Worm (Caenorhabditis elegans): Measurements from ENCODE around the gene Y39G8C.2.

DNA sequence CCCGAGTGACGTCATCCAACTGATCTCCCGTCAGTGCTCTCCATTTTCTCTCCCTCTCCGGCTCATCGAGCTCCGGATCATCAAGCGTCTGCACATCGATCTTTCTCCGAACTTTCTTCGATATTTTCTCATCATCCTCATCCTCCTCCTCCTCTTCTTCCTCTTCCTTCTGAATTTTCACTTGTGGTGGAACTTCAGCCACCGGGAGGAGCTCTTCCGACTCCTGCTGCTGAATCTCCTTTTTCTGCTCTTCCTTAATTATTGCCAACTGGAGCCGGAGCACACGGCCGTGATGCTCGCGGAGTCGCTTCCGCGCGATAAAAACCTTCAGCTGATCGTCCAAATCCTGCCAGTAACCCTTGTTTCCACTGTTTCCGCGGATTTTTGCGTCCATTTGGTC is 38.9 kb upstream of the Y39G8C.2 start:
- TF ChIP-seq unc-86 (tag; optimal IDR thresholded peaks at IDR 0.05) (no peak), lin-13 (GFP tag; optimal IDR thresholded peaks at IDR 0.05) (no peak), unc-62 (GFP tag; optimal IDR thresholded peaks at IDR 0.05) (no peak)
